Fruit fly (Drosophila melanogaster) whole organism, embryonic: Measurements from ENCODE around the gene CG4854.

ENCODE experiments used
- Bteb2 ChIP-seq: fragments of 200-800 bp; sonication (Bioruptor generic); optimal IDR thresholded peaks from 2 replicates; lab custom pipeline; 2016; ENCODE audit warnings: missing biosample characterization, missing genetic modification characterization
- CG10147 ChIP-seq: fragments of 200-800 bp; sonication (Bioruptor generic); optimal IDR thresholded peaks from 2 replicates; lab custom pipeline; 2019; ENCODE audit warnings: missing biosample characterization, mild to moderate bottlenecking, missing genetic modification characterization, moderate library complexity
- CG10366 ChIP-seq: fragments of 200-800 bp; sonication (Bioruptor generic); IDR thresholded peaks from 2 replicates; pipeline ENCODE4 v1.3.6; 2022; ENCODE audit warnings: missing biosample characterization, missing genetic modification characterization
- CG10654 ChIP-seq: fragments of 200-800 bp; sonication (Bioruptor generic); optimal IDR thresholded peaks from 2 replicates; lab custom pipeline; 2016; ENCODE audit warnings: missing biosample characterization, missing genetic modification characterization
- CG12299 ChIP-seq: fragments of 200-800 bp; sonication (Bioruptor generic); optimal IDR thresholded peaks from 2 replicates; lab custom pipeline; 2018; ENCODE audit warnings: missing biosample characterization, mild to moderate bottlenecking, missing genetic modification characterization
- CG13296 ChIP-seq: fragments of 200-800 bp; sonication (Bioruptor generic); optimal IDR thresholded peaks from 3 replicates; lab custom pipeline; 2018; ENCODE audit warnings: missing biosample characterization, mild to moderate bottlenecking, missing genetic modification characterization
- CG1529 ChIP-seq: fragments of 200-800 bp; sonication (Bioruptor generic); optimal IDR thresholded peaks from 3 replicates; lab custom pipeline; 2018; ENCODE audit warnings: missing biosample characterization, missing genetic modification characterization
- CG2120 ChIP-seq: fragments of 200-800 bp; sonication (Bioruptor generic); optimal IDR thresholded peaks from 3 replicates; lab custom pipeline; 2016; ENCODE audit warnings: missing biosample characterization, missing genetic modification characterization
- CG3163 ChIP-seq: fragments of 200-800 bp; sonication (Bioruptor generic); optimal IDR thresholded peaks from 3 replicates; lab custom pipeline; 2016; ENCODE audit warnings: missing biosample characterization, missing genetic modification characterization
- CG33557 ChIP-seq: fragments of 200-800 bp; sonication (Bioruptor generic); optimal IDR thresholded peaks from 2 replicates; lab custom pipeline; 2019; ENCODE audit warnings: missing biosample characterization, mild to moderate bottlenecking, missing genetic modification characterization, moderate library complexity
- CG4328 ChIP-seq: fragments of 200-800 bp; sonication (Bioruptor generic); optimal IDR thresholded peaks from 3 replicates; lab custom pipeline; 2017; ENCODE audit warnings: missing biosample characterization, missing genetic modification reagents, missing genetic modification characterization
- CG4617 ChIP-seq: fragments of 200-800 bp; sonication (Bioruptor generic); optimal IDR thresholded peaks from 3 replicates; lab custom pipeline; 2016; ENCODE audit warnings: missing biosample characterization, missing genetic modification characterization, borderline replicate concordance
- CG5245 ChIP-seq: fragments of 200-800 bp; sonication (Bioruptor generic); optimal IDR thresholded peaks from 3 replicates; lab custom pipeline; 2016; ENCODE audit warnings: missing biosample characterization, missing genetic modification characterization
- CG6254 ChIP-seq: fragments of 200-800 bp; sonication (Bioruptor generic); optimal IDR thresholded peaks from 3 replicates; lab custom pipeline; 2017; ENCODE audit warnings: mild to moderate bottlenecking, missing biosample characterization, missing genetic modification reagents, missing genetic modification characterization
- CG7357 ChIP-seq: fragments of 200-800 bp; sonication (Bioruptor generic); IDR thresholded peaks from 3 replicates; pipeline ENCODE4 v1.3.6; 2022; ENCODE audit warnings: missing biosample characterization, missing genetic modification characterization
- CG8388 ChIP-seq: fragments of 200-800 bp; sonication (Bioruptor generic); optimal IDR thresholded peaks from 2 replicates; lab custom pipeline; 2019; ENCODE audit warnings: missing biosample characterization, mild to moderate bottlenecking, missing genetic modification characterization, moderate library complexity
- Chrac-16 ChIP-seq: fragments of 200-800 bp; sonication (Bioruptor generic); optimal IDR thresholded peaks from 3 replicates; lab custom pipeline; 2016; ENCODE audit warnings: missing biosample characterization, missing genetic modification characterization
- Ets97D ChIP-seq: fragments of 200-800 bp; sonication (Bioruptor generic); optimal IDR thresholded peaks from 3 replicates; lab custom pipeline; 2016; ENCODE audit warnings: missing biosample characterization, missing genetic modification characterization
- Hsf ChIP-seq: fragments of 200-800 bp; sonication (Bioruptor generic); optimal IDR thresholded peaks from 3 replicates; lab custom pipeline; 2016; ENCODE audit warnings: missing biosample characterization, missing genetic modification characterization
- NC2α ChIP-seq: fragments of 200-800 bp; sonication (Bioruptor generic); optimal IDR thresholded peaks from 2 replicates; lab custom pipeline; 2016; ENCODE audit warnings: missing biosample characterization, missing genetic modification characterization
- Scr ChIP-seq: fragments of 200-800 bp; sonication (Bioruptor generic); IDR thresholded peaks from 2 replicates; pipeline ENCODE4 v1.3.6; 2022; ENCODE audit warnings: missing biosample characterization, missing genetic modification characterization; ENCODE audit not compliant: partially characterized antibody
- Stat92E ChIP-seq, 3 experiments: fragments of >200 bp in 2 of 3; fragments of 200-800 bp in 1 of 3; sonication (Bioruptor generic) in 1 of 3; optimal IDR thresholded peaks; 2 replicates each; lab custom pipeline; 2017 to 2019; ENCODE audit warnings: missing biosample characterization in 3 of 3, missing genetic modification characterization in 3 of 3, mild to moderate bottlenecking in 1 of 3, moderate library complexity in 1 of 3
- Trl ChIP-seq, 3 experiments: fragments of >200 bp in 2 of 3; fragments of 200-800 bp in 1 of 3; sonication (Bioruptor generic) in 1 of 3; optimal IDR thresholded peaks; 2 replicates in 1 of 3; 3 replicates in 2 of 3; lab custom pipeline; 2016 to 2017; ENCODE audit warnings: missing biosample characterization in 1 of 3, missing genetic modification characterization in 1 of 3
- YL-1 ChIP-seq: fragments of 200-800 bp; sonication (Bioruptor generic); optimal IDR thresholded peaks from 3 replicates; lab custom pipeline; 2017; ENCODE audit warnings: missing biosample characterization, mild to moderate bottlenecking, missing genetic modification characterization
- aop ChIP-seq: fragments of 200-800 bp; sonication (Bioruptor generic); IDR thresholded peaks from 2 replicates; pipeline ENCODE4 v1.3.6; 2022; ENCODE audit warnings: missing biosample characterization, missing genetic modification characterization
- ara ChIP-seq: fragments of 200-800 bp; sonication (Bioruptor generic); IDR thresholded peaks from 2 replicates; pipeline ENCODE4 v1.3.6; 2022; ENCODE audit warnings: missing biosample characterization, missing genetic modification characterization
- ato ChIP-seq: fragments of 200-800 bp; sonication (Bioruptor generic); IDR thresholded peaks from 2 replicates; pipeline ENCODE4 v1.3.6; 2022; ENCODE audit warnings: missing biosample characterization, missing genetic modification characterization; ENCODE audit not compliant: partially characterized antibody
- bab2 ChIP-seq: fragments of 200-800 bp; sonication (Bioruptor generic); optimal IDR thresholded peaks from 2 replicates; lab custom pipeline; 2016; ENCODE audit warnings: missing biosample characterization, missing genetic modification characterization
- bsh ChIP-seq, 2 experiments: fragments of 200-800 bp; sonication (Bioruptor generic); optimal IDR thresholded peaks; 2 replicates each; lab custom pipeline; 2017 to 2018; ENCODE audit warnings: mild to moderate bottlenecking in 2 of 2, missing biosample characterization in 2 of 2, missing genetic modification characterization in 2 of 2, moderate library complexity in 1 of 2
- da ChIP-seq: fragments of 200-800 bp; sonication (Bioruptor generic); optimal IDR thresholded peaks from 2 replicates; lab custom pipeline; 2016; ENCODE audit warnings: missing biosample characterization, missing genetic modification characterization
- dysf ChIP-seq: fragments of 200-800 bp; sonication (Bioruptor generic); IDR thresholded peaks from 3 replicates; pipeline ENCODE4 v1.3.6; 2022; ENCODE audit warnings: missing biosample characterization, missing genetic modification characterization
- emc ChIP-seq: fragments of 200-800 bp; sonication (Bioruptor generic); optimal IDR thresholded peaks from 2 replicates; lab custom pipeline; 2016; ENCODE audit warnings: missing biosample characterization, missing genetic modification characterization
- ewg ChIP-seq: fragments of 200-800 bp; sonication (Bioruptor generic); optimal IDR thresholded peaks from 3 replicates; lab custom pipeline; 2017; ENCODE audit warnings: mild to moderate bottlenecking, missing biosample characterization, missing genetic modification reagents, missing genetic modification characterization
- ind ChIP-seq: fragments of 200-800 bp; sonication (Bioruptor generic); optimal IDR thresholded peaks from 3 replicates; lab custom pipeline; 2016; ENCODE audit warnings: missing biosample characterization, missing genetic modification characterization
- lilli ChIP-seq: fragments of 200-800 bp; sonication (Bioruptor generic); optimal IDR thresholded peaks from 3 replicates; lab custom pipeline; 2016; ENCODE audit warnings: missing biosample characterization, missing genetic modification characterization
- pho ChIP-seq: fragments of 200-800 bp; sonication (Bioruptor generic); optimal IDR thresholded peaks from 2 replicates; lab custom pipeline; 2016; ENCODE audit warnings: missing biosample characterization, missing genetic modification characterization
- row ChIP-seq: fragments of 200-800 bp; sonication (Bioruptor generic); IDR thresholded peaks from 3 replicates; pipeline ENCODE4 v1.3.6; 2022; ENCODE audit warnings: missing biosample characterization, missing genetic modification characterization
- sc ChIP-seq, 3 experiments: fragments of >200 bp in 2 of 3; fragments of 200-800 bp in 1 of 3; sonication (Bioruptor generic) in 1 of 3; optimal IDR thresholded peaks; 2 replicates in 2 of 3; 3 replicates in 1 of 3; lab custom pipeline; 2017; ENCODE audit warnings: mild to moderate bottlenecking in 1 of 3, missing biosample characterization in 1 of 3, missing genetic modification characterization in 1 of 3, missing genetic modification reagents in 1 of 3
- sens ChIP-seq: fragments of 200-800 bp; sonication (Bioruptor generic); peaks from one replicate; lab custom pipeline; 2016; ENCODE audit warnings: missing biosample characterization, missing genetic modification characterization
- shn ChIP-seq: fragments of 200-800 bp; sonication (Bioruptor generic); optimal IDR thresholded peaks from 3 replicates; lab custom pipeline; 2016; ENCODE audit warnings: missing biosample characterization, missing genetic modification characterization
- sim ChIP-seq: fragments of 200-800 bp; sonication (Bioruptor generic); IDR thresholded peaks from 2 replicates; pipeline ENCODE4 v1.3.6; 2022; ENCODE audit warnings: missing biosample characterization, missing genetic modification characterization
- ssp ChIP-seq: fragments of 200-800 bp; sonication (Bioruptor generic); IDR thresholded peaks from 2 replicates; pipeline ENCODE4 v1.3.6; 2022; ENCODE audit warnings: missing biosample characterization, missing genetic modification characterization
- stwl ChIP-seq: fragments of 200-800 bp; sonication (Bioruptor generic); optimal IDR thresholded peaks from 3 replicates; lab custom pipeline; 2018; ENCODE audit warnings: missing biosample characterization, mild to moderate bottlenecking, missing genetic modification characterization, moderate library complexity
- tin ChIP-seq: fragments of 200-800 bp; sonication (Bioruptor generic); optimal IDR thresholded peaks from 3 replicates; lab custom pipeline; 2016; ENCODE audit warnings: missing biosample characterization, missing genetic modification characterization
- trh ChIP-seq: fragments of 200-800 bp; sonication (Bioruptor generic); optimal IDR thresholded peaks from 2 replicates; lab custom pipeline; 2016; ENCODE audit warnings: missing biosample characterization, missing genetic modification characterization
- unpg ChIP-seq: fragments of 200-800 bp; sonication (Bioruptor generic); optimal IDR thresholded peaks from 3 replicates; lab custom pipeline; 2018; ENCODE audit warnings: missing biosample characterization, mild to moderate bottlenecking, missing genetic modification characterization, moderate library complexity
- vvl ChIP-seq: fragments of 200-800 bp; sonication (Bioruptor generic); IDR thresholded peaks from 2 replicates; pipeline ENCODE4 v1.3.6; 2022; ENCODE audit warnings: missing biosample characterization, missing genetic modification characterization
- zfh1 ChIP-seq: fragments of 200-800 bp; sonication (Bioruptor generic); IDR thresholded peaks from 3 replicates; pipeline ENCODE4 v1.3.6; 2022; ENCODE audit warnings: missing biosample characterization, missing genetic modification characterization

Gene CG4854

dm6 chr3R:20031043-20031763 lies 3.3 kb downstream of the CG4854 start, which contains the start of gene trem (continued):
- peak; percentile 55; the same call in 1 of the 3 replicates for TF ChIP-seq CG7357 (GFP tag; lab: Robert Waterston, UW)
- TF ChIP-seq shn (GFP tag; lab: Kevin White, UChicago): peak; percentile 12
- TF ChIP-seq sens: peak; percentile 82
- no peak for TF ChIP-seq sim
- peak; percentile 71 for TF ChIP-seq pho (GFP tag; lab: Kevin White, UChicago)
- peak; percentile 76 for TF ChIP-seq CG2120 (GFP tag; lab: Kevin White, UChicago)
- no peak for TF ChIP-seq sc (optimal IDR thresholded peaks at IDR 0.05; lab: Kevin White, UChicago)
- peak; percentile 45 for TF ChIP-seq sc (GFP tag; optimal IDR thresholded peaks at IDR 0.05; lab: Kevin White, UChicago)
- peak; percentile 75; the same call in 1 of the 2 replicates for TF ChIP-seq ssp (GFP tag; lab: Robert Waterston, UW)
- peak; percentile 29 to 62 for TF ChIP-seq bsh (GFP tag; optimal IDR thresholded peaks at IDR 0.05; lab: Kevin White, UChicago)
- TF ChIP-seq ewg (GFP tag; lab: Kevin White, UChicago): peak; percentile 52
- peak; percentile 76 for TF ChIP-seq tin
- TF ChIP-seq lilli (GFP tag; lab: Kevin White, UChicago): peak; percentile 66
- peak; percentile 41 for TF ChIP-seq CG13296
- TF ChIP-seq bab2 (GFP tag; lab: Kevin White, UChicago): peak; percentile 1
- peak; percentile 66 for TF ChIP-seq CG8388 (GFP tag; lab: Kevin White, UChicago)
- TF ChIP-seq trh (GFP tag; lab: Kevin White, UChicago): peak; percentile 26
- peak; percentile 63 for TF ChIP-seq CG10654
- peak; percentile 28; the same call in 1 of the 2 replicates for TF ChIP-seq aop
- peak; percentile 30 for TF ChIP-seq Bteb2 (GFP tag; lab: Kevin White, UChicago)
- peak; percentile 15 for TF ChIP-seq stwl (tag; lab: Kevin White, UChicago)
- TF ChIP-seq CG1529 (GFP tag; lab: Kevin White, UChicago): peak; percentile 38
- TF ChIP-seq CG12299: peak; percentile 25
- TF ChIP-seq zfh1: peak; percentile 29; the same call in 1 of the 3 replicates
- peak; percentile 51 for TF ChIP-seq YL-1 (GFP tag; lab: Kevin White, UChicago)
- TF ChIP-seq CG10366 (GFP tag; lab: Robert Waterston, UW): peak; percentile 63
- TF ChIP-seq Hsf: peak; percentile 67
- TF ChIP-seq CG4328 (GFP tag; lab: Kevin White, UChicago): peak; percentile 71
- no peak for TF ChIP-seq CG3163 (GFP tag; lab: Kevin White, UChicago)
- no peak for TF ChIP-seq ara (GFP tag; lab: Robert Waterston, UW)
- TF ChIP-seq Ets97D (GFP tag; lab: Kevin White, UChicago): peak; percentile 3
- no peak for TF ChIP-seq CG6254
- TF ChIP-seq Chrac-16 (GFP tag; lab: Kevin White, UChicago): peak; percentile 67
- TF ChIP-seq vvl (GFP tag; lab: Robert Waterston, UW): peak; percentile 24; the same call in 1 of the 2 replicates
- peak; percentile 61 for TF ChIP-seq unpg (GFP tag; lab: Kevin White, UChicago)
- peak; percentile 78 for TF ChIP-seq dysf (GFP tag; lab: Robert Waterston, UW)
- peak; percentile 51 for TF ChIP-seq CG10147 (GFP tag; lab: Kevin White, UChicago)
- TF ChIP-seq da (GFP tag; lab: Kevin White, UChicago): no peak
- no peak for TF ChIP-seq Stat92E (GFP tag; optimal IDR thresholded peaks at IDR 0.05; lab: Kevin White, UChicago)
- TF ChIP-seq CG5245 (GFP tag; lab: Kevin White, UChicago): no peak
- TF ChIP-seq ato: no peak
- TF ChIP-seq CG4617 (GFP tag; lab: Kevin White, UChicago): peak; percentile 21
- TF ChIP-seq row: peak; percentile 97
- peak; percentile 79 for TF ChIP-seq ind (GFP tag; lab: Kevin White, UChicago)
- no peak for TF ChIP-seq NC2α
- TF ChIP-seq Trl (optimal IDR thresholded peaks at IDR 0.05; lab: Kevin White, UChicago): no peak
- TF ChIP-seq Trl (GFP tag; optimal IDR thresholded peaks at IDR 0.05; lab: Kevin White, UChicago): peak; percentile 37
- peak; percentile 82 for TF ChIP-seq CG33557 (GFP tag; lab: Kevin White, UChicago)
- no peak for TF ChIP-seq emc (GFP tag; lab: Kevin White, UChicago)
- TF ChIP-seq Scr: peak; percentile 17; the same call in 1 of the 2 replicates
